Worm (Caenorhabditis elegans) whole organism, early embryonic: ENCODE results near the gene cdh-10.

Experiments
- B0310.2 ChIP-seq: sonication (generic microtip); optimal IDR thresholded peaks from 2 replicates; lab custom pipeline; 2016; ENCODE audit warnings: mild to moderate bottlenecking, missing genetic modification characterization, missing compliant biosample characterization
- F13C5.2 ChIP-seq: sonication (generic microtip); optimal IDR thresholded peaks from 2 replicates; lab custom pipeline; 2017; ENCODE audit warnings: mild to moderate bottlenecking, missing genetic modification characterization, inconsistent platforms, missing compliant biosample characterization
- aly-1 ChIP-seq: sonication (generic microtip); optimal IDR thresholded peaks from 2 replicates; lab custom pipeline; 2016; ENCODE audit warnings: missing genetic modification characterization, missing compliant biosample characterization
- ama-1 ChIP-seq: fragments of 150-350 bp; optimal IDR thresholded peaks from 2 replicates; lab custom pipeline; 2014
- ceh-13 ChIP-seq: fragments of 200-800 bp; sonication (Bioruptor generic); optimal IDR thresholded peaks from 2 replicates; lab custom pipeline; 2018; ENCODE audit warnings: mild to moderate bottlenecking, missing genetic modification characterization, missing compliant biosample characterization
- ceh-36 ChIP-seq: sonication (generic microtip); optimal IDR thresholded peaks from 2 replicates; lab custom pipeline; 2016; ENCODE audit warnings: missing genetic modification characterization, inconsistent platforms, missing compliant biosample characterization
- ets-7 ChIP-seq: sonication (generic microtip); optimal IDR thresholded peaks from 2 replicates; lab custom pipeline; 2016; ENCODE audit warnings: missing genotype, missing genetic modification characterization, missing compliant biosample characterization
- flt-1 ChIP-seq: fragments of 200-800 bp; sonication (Bioruptor generic); IDR thresholded peaks from 2 replicates; pipeline ENCODE4 v1.3.6; 2022; ENCODE audit warnings: missing genetic modification characterization, missing compliant biosample characterization
- hmbx-1 ChIP-seq: sonication (generic microtip); optimal IDR thresholded peaks from 2 replicates; lab custom pipeline; 2016; ENCODE audit warnings: mild to moderate bottlenecking, missing genetic modification characterization, missing compliant biosample characterization
- hmg-4 ChIP-seq: fragments of 200-800 bp; sonication (Bioruptor generic); optimal IDR thresholded peaks from 2 replicates; lab custom pipeline; 2018; ENCODE audit warnings: mild to moderate bottlenecking, missing genetic modification characterization, missing compliant biosample characterization
- hnd-1 ChIP-seq: sonication (generic microtip); optimal IDR thresholded peaks from 2 replicates; lab custom pipeline; 2016; ENCODE audit warnings: missing genetic modification characterization, missing compliant biosample characterization
- pes-1 ChIP-seq: fragments of 200-800 bp; sonication (Bioruptor generic); IDR thresholded peaks from 2 replicates; pipeline ENCODE4 v1.3.6; 2022; ENCODE audit warnings: missing genetic modification reagents, missing genetic modification characterization, missing compliant biosample characterization
- scrt-1 ChIP-seq: fragments of 200-800 bp; sonication (Bioruptor generic); IDR thresholded peaks from 2 replicates; pipeline ENCODE4 v1.3.6; 2022; ENCODE audit warnings: missing genetic modification characterization, missing compliant biosample characterization
- sea-1 ChIP-seq: fragments of 200-800 bp; sonication (Bioruptor generic); conservative IDR thresholded peaks from 2 replicates; pipeline ENCODE4 v1.3.6; 2022; ENCODE audit warnings: missing genetic modification characterization, missing compliant biosample characterization
- tbx-11 ChIP-seq: fragments of 200-800 bp; sonication (Bioruptor generic); IDR thresholded peaks from 2 replicates; pipeline ENCODE4 v1.3.6; 2022; ENCODE audit warnings: missing genetic modification characterization, missing compliant biosample characterization
- tbx-37 ChIP-seq: fragments of 200-800 bp; sonication (Bioruptor generic); conservative IDR thresholded peaks from 2 replicates; pipeline ENCODE4 v1.3.6; 2022; ENCODE audit warnings: missing genetic modification reagents, missing genetic modification characterization, missing compliant biosample characterization
- tra-4 ChIP-seq: sonication (generic microtip); optimal IDR thresholded peaks from 2 replicates; lab custom pipeline; 2017; ENCODE audit warnings: missing genetic modification characterization, missing compliant biosample characterization

Gene cdh-10

DNA sequence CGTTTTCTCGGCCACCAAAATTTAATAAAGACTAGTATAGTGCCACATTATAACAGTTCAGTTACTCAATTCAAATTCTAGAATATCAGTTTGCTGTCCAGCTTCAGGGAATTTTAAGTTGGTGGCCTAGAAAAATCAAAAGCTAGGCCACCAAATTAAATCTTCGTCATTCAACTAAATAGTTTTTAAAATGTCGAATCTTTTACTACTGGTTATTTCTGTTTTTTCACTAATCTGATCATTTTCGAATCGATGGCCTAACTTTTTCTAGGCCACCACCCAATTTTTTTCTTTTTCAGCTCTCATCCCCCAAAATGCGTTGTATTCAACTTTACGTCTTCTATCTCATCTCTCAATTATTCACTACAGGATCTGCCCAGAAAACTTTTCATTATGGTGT lies 13.2 kb upstream of the cdh-10 start, which contains the start of gene grd-16:
TSS of gene grd-16 (plus strand) at position 301 of the 400 bp plus-strand sequence.
- TF ChIP-seq F13C5.2 = no peak
- no peak for TF ChIP-seq tra-4 (tag; lab: Kevin White, UChicago)
- no peak for TF ChIP-seq tbx-37 (GFP tag; lab: Robert Waterston, UW)
- TF ChIP-seq B0310.2 = no peak
- no peak for TF ChIP-seq hmbx-1 (tag; lab: Kevin White, UChicago)
- TF ChIP-seq ceh-36 = no peak

DNA sequence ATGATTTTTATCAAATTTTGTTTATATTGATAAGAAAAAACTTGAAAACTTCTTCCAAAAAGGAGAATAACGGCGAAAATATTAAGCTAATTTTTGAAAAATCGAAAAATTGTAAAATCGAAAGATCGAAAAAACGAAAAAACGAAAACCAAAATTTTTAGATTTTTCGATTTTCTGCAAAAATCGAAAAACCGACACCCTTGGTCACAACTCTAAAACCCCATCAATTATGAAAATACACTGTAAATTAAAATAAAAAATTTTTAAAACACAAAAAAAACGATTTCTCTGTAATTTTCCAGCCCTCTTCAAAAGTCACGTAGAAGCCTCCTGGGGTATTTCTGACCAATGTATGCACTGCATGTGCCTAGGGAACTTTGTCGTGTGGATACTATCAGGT lies 6.9 kb upstream of the cdh-10 start, which contains the start of gene ilys-1:
TSS of gene ilys-1 (plus strand) at position 301 of the 400 bp plus-strand sequence.
- TF ChIP-seq B0310.2 = no peak
- TF ChIP-seq pes-1 = no peak
- no peak for TF ChIP-seq aly-1 (tag; lab: Kevin White, UChicago)
- TF ChIP-seq ama-1 (lab: Kevin White, UChicago) = no peak
- TF ChIP-seq ets-7 (tag; lab: Kevin White, UChicago) = no peak
- no peak for TF ChIP-seq hmbx-1 (tag; lab: Kevin White, UChicago)
- no peak for TF ChIP-seq hmg-4 (GFP tag; lab: Kevin White, UChicago)
- no peak for TF ChIP-seq F13C5.2
- no peak for TF ChIP-seq sea-1 (GFP tag; lab: Robert Waterston, UW)
- no peak for TF ChIP-seq scrt-1
- no peak for TF ChIP-seq tbx-11 (GFP tag; lab: Robert Waterston, UW)
- no peak for TF ChIP-seq ceh-13 (GFP tag; lab: Kevin White, UChicago)
- no peak for TF ChIP-seq hnd-1
- TF ChIP-seq flt-1 (GFP tag; lab: Robert Waterston, UW) = no peak
- no peak for TF ChIP-seq tbx-37 (GFP tag; lab: Robert Waterston, UW)
- TF ChIP-seq ceh-36 = no peak
- TF ChIP-seq tra-4 (tag; lab: Kevin White, UChicago) = no peak

DNA sequence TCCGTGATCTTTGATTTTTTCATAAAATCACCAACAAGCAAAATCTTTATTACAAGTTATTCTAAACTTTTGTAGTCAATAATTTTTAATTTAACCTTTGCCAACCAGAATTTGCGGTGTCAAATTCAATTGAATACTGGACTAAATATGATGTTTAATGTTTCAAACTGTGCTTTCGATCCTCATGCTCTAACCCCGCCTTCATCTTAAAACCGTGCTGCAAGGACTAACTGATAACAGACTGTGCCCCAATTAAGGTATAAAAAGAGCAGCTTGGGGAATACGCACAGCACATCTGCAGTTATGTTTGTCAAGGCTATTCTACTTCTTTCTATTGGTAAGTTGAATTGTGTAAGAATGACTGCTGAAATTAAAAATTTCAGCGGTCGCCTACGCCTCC lies 4.2 kb upstream of the cdh-10 start, which contains the start of gene ilys-2:
TSS of gene ilys-2 (plus strand) at position 301 of the 400 bp plus-strand sequence.
- TF ChIP-seq aly-1 (tag; lab: Kevin White, UChicago) = no peak
- no peak for TF ChIP-seq sea-1 (GFP tag; lab: Robert Waterston, UW)

DNA sequence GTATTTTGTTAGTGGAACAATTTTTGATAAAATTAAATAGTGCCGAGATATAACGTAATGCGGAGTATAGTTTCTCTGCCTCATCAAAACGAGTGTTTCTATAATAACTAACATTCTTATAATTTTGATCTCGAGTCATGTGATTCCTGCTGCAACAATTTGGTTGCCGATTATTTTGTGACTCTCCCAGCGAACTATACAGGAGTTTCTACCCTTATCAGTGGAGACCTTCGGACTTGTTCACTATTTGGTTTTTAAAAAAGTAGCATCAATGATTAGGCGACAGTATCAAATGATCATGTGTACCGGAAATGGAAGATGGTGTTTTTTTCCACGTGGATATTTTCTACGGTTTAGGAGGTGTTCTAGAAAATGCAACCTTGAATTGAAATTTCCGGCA lies 3.1 kb upstream of the cdh-10 start:
- TF ChIP-seq sea-1 (GFP tag; lab: Robert Waterston, UW) = no peak
- no peak for TF ChIP-seq F13C5.2
- TF ChIP-seq scrt-1 = no peak
- no peak for TF ChIP-seq tbx-11 (GFP tag; lab: Robert Waterston, UW)
- no peak for TF ChIP-seq ceh-13 (GFP tag; lab: Kevin White, UChicago)
- no peak for TF ChIP-seq tra-4 (tag; lab: Kevin White, UChicago)
- TF ChIP-seq aly-1 (tag; lab: Kevin White, UChicago) = no peak
- TF ChIP-seq tbx-37 (GFP tag; lab: Robert Waterston, UW) = no peak
- no peak for TF ChIP-seq flt-1 (GFP tag; lab: Robert Waterston, UW)
- TF ChIP-seq ama-1 (lab: Kevin White, UChicago) = no peak
- no peak for TF ChIP-seq hmbx-1 (tag; lab: Kevin White, UChicago)
- no peak for TF ChIP-seq ets-7 (tag; lab: Kevin White, UChicago)
- TF ChIP-seq pes-1 = no peak
- no peak for TF ChIP-seq B0310.2
- TF ChIP-seq ceh-36 = no peak
- no peak for TF ChIP-seq hmg-4 (GFP tag; lab: Kevin White, UChicago)
- no peak for TF ChIP-seq hnd-1

DNA sequence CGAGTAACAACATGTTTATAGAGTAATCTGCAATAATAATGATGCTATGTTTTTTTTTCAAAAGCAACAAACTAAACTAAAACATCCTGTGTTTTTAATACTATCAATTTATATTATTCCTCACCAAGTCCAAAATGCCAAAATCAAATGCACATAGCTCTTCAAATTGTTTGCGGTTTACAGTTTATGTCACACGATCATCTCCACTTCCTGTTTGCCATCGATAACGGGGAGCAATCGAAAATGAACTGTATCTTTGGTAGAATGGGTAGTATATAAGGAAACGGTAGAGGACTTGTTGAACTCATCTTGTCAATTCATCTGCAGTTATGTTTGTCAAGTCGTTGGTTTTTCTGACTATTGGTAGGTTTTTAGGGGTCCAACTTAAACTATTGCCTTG lies 987 bp upstream of the cdh-10 start, which contains the start of gene ilys-3:
TSS of gene ilys-3 (plus strand) at position 301 of the 400 bp plus-strand sequence.
- TF ChIP-seq B0310.2 (no peak), sea-1 (GFP tag; lab: Robert Waterston, UW) (no peak), scrt-1 (no peak), ceh-13 (GFP tag; lab: Kevin White, UChicago) (no peak), tbx-11 (GFP tag; lab: Robert Waterston, UW) (no peak), aly-1 (tag; lab: Kevin White, UChicago) (no peak), F13C5.2 (no peak), hnd-1 (no peak), pes-1 (no peak), ets-7 (tag; lab: Kevin White, UChicago) (no peak), hmg-4 (GFP tag; lab: Kevin White, UChicago) (no peak), tbx-37 (GFP tag; lab: Robert Waterston, UW) (no peak), hmbx-1 (tag; lab: Kevin White, UChicago) (no peak), ceh-36 (no peak), tra-4 (tag; lab: Kevin White, UChicago) (no peak), flt-1 (GFP tag; lab: Robert Waterston, UW) (no peak), ama-1 (lab: Kevin White, UChicago) (no peak)

DNA sequence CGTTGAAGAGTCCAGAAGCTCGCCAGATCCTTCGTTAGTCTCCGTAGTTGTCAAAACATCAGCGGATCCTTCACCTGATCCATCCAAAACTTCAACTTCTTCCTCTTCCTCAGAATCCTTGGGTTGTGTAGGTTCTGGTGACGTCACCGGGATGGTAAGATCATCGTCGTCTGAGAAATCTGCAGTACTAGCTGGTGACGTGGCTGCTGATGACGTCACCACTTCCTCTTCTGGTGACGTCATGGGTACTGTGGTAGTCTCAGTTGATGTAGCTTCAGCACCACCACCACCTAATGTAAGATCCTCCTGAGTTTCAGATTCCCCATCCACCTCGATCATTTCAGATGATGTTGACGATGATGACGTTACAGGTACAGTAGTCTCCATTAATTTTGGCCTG lies 1.8 kb downstream of the cdh-10 start:
- TF ChIP-seq pes-1 (no peak), B0310.2 (no peak), F13C5.2 (no peak), tra-4 (tag; lab: Kevin White, UChicago) (no peak), scrt-1 (no peak), tbx-11 (GFP tag; lab: Robert Waterston, UW) (no peak), aly-1 (tag; lab: Kevin White, UChicago) (no peak), ceh-36 (no peak), ceh-13 (GFP tag; lab: Kevin White, UChicago) (no peak), hnd-1 (no peak)

DNA sequence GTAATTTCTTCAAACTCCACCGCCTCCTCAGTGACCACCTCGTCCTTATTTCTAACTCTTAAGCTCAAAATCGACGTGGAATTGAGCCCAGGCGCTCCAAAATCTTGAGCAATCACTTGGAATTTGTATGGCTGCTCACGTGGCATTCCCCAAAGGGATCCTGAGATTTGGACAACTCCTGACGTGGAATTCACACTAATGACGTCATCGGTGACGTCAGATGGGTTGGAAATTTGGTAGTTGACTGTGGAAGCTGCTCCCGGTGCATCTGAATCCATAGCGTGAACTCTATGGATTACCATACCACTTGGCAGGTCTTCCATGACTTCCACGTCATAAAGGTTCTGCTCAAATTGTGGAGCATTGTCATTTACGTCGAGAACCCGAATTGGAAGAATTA lies 8.0 kb downstream of the cdh-10 start:
- TF ChIP-seq F13C5.2 (no peak), hmg-4 (GFP tag; lab: Kevin White, UChicago) (no peak), ets-7 (tag; lab: Kevin White, UChicago) (no peak), tbx-11 (GFP tag; lab: Robert Waterston, UW) (no peak), pes-1 (no peak), ama-1 (lab: Kevin White, UChicago) (no peak), sea-1 (GFP tag; lab: Robert Waterston, UW) (no peak), tra-4 (tag; lab: Kevin White, UChicago) (no peak), scrt-1 (no peak)

DNA sequence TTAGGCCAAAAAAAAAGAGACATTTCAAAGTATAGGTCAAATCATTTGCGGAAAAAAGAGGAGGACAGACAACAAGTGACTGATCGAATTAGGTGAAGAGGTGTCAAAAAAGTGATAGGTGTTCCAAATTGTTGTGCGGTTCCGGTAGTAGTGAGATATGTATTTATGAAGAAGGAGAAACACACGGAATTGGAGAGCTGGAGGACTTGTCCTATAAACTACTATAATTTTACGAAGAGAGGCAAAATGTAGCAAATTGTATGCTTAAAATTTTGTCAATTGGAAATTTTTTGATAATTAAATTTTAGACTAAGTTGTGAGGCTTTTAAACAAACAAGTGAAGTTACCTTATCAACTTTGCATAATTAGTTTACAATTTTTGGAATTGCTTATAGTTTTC lies 11.5 kb downstream of the cdh-10 start:
- TF ChIP-seq ama-1 (lab: Kevin White, UChicago) (no peak), tbx-11 (GFP tag; lab: Robert Waterston, UW) (no peak), ceh-13 (GFP tag; lab: Kevin White, UChicago) (no peak)
